Worm (Caenorhabditis elegans): ENCODE results near the gene C14F11.7.

DNA sequence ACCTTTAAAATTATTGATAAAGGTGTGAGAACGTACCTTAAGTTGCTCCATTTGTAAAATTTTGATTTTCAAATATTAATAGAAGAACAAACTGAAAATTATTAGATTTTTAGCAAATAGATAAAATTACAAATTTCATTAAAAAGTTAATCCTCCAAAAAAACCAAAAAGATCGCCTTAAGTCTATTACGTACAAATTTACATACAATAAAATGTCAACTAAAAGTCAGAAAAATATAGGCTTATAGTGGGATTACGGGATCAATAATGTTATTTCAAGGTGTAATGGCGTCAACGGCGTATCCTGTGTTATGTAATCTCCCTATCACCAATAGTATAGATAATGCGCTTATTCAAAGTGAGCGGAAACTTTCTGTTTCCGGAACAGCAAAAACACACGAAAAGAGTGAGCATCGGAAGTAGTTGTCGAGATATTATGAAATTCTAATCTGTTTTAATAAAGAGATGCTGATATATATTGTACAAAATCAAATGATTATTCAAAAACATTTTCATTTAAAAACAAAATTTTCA is 14.1 kb downstream of the C14F11.7 start, which contains the start of gene ceh-54:
- no peak for TF ChIP-seq W03F9.2 (tag; optimal IDR thresholded peaks at IDR 0.05)
- TF ChIP-seq dao-5 (tag; optimal IDR thresholded peaks at IDR 0.05) = no peak
- no peak for TF ChIP-seq him-1 (tag; optimal IDR thresholded peaks at IDR 0.05)

All from whole organism, L4/young adult.